Fruit fly (Drosophila melanogaster) whole organism, prepupa: ENCODE measurements around the gene Rtca.

ENCODE experiments used
- Blimp-1 ChIP-seq: fragments of 200-800 bp; sonication (Bioruptor generic); optimal IDR thresholded peaks from 3 replicates; lab custom pipeline; 2017; ENCODE audit warnings: missing biosample characterization, missing genetic modification characterization, mild to moderate bottlenecking, moderate library complexity, missing genetic modification reagents
- CG10631 ChIP-seq: fragments of 200-800 bp; sonication (Bioruptor generic); optimal IDR thresholded peaks from 2 replicates; lab custom pipeline; 2016; ENCODE audit warnings: missing biosample characterization, missing genetic modification characterization
- CG11294 ChIP-seq: fragments of 200-800 bp; sonication (Bioruptor generic); IDR thresholded peaks from 2 replicates; pipeline ENCODE4 v1.3.6; 2022; ENCODE audit warnings: missing biosample characterization, missing genetic modification characterization
- CG11762 ChIP-seq: fragments of 200-800 bp; sonication (Bioruptor generic); optimal IDR thresholded peaks from 3 replicates; lab custom pipeline; 2016; ENCODE audit warnings: missing biosample characterization, missing genetic modification characterization; ENCODE audit not compliant: insufficient read depth
- CG11902 ChIP-seq: fragments of 200-800 bp; sonication (Bioruptor generic); optimal IDR thresholded peaks from 3 replicates; lab custom pipeline; 2016; ENCODE audit warnings: missing biosample characterization, missing genetic modification characterization
- CG1621 ChIP-seq: fragments of 200-800 bp; sonication (Bioruptor generic); optimal IDR thresholded peaks from 3 replicates; lab custom pipeline; 2018; ENCODE audit warnings: missing biosample characterization, mild to moderate bottlenecking, missing genetic modification characterization
- CG16779 ChIP-seq: fragments of 200-800 bp; sonication (Bioruptor generic); optimal IDR thresholded peaks from 3 replicates; lab custom pipeline; 2017; ENCODE audit warnings: missing biosample characterization, mild to moderate bottlenecking, missing genetic modification characterization
- CG3032 ChIP-seq: fragments of 200-800 bp; optimal IDR thresholded peaks from 2 replicates; lab custom pipeline; 2019; ENCODE audit warnings: missing biosample characterization, mild to moderate bottlenecking, missing genetic modification characterization, moderate library complexity
- CG31627 ChIP-seq: fragments of 200-800 bp; sonication (Bioruptor generic); optimal IDR thresholded peaks from 3 replicates; lab custom pipeline; 2016; ENCODE audit warnings: missing biosample characterization, missing genetic modification characterization
- CG32006 ChIP-seq: fragments of 200-800 bp; sonication (Bioruptor generic); optimal IDR thresholded peaks from 3 replicates; lab custom pipeline; 2017; ENCODE audit warnings: missing biosample characterization, mild to moderate bottlenecking, missing genetic modification characterization
- CG3919 ChIP-seq: fragments of 200-800 bp; sonication (Bioruptor generic); optimal IDR thresholded peaks from 3 replicates; lab custom pipeline; 2016; ENCODE audit warnings: missing biosample characterization, missing genetic modification characterization
- CG4318 ChIP-seq: fragments of 200-800 bp; sonication (Bioruptor generic); optimal IDR thresholded peaks from 3 replicates; lab custom pipeline; 2017; ENCODE audit warnings: missing biosample characterization, mild to moderate bottlenecking, missing genetic modification characterization
- CG6163 ChIP-seq: fragments of 200-800 bp; sonication (Bioruptor generic); IDR thresholded peaks from 3 replicates; pipeline ENCODE4 v1.3.6; 2022; ENCODE audit warnings: missing biosample characterization, missing genetic modification characterization
- CG6808 ChIP-seq: fragments of 200-800 bp; sonication (Bioruptor generic); optimal IDR thresholded peaks from 3 replicates; lab custom pipeline; 2017; ENCODE audit warnings: missing biosample characterization, missing genetic modification characterization, mild to moderate bottlenecking, moderate library complexity, missing genetic modification reagents
- CG7368 ChIP-seq: fragments of 200-800 bp; sonication (Bioruptor generic); optimal IDR thresholded peaks from 3 replicates; lab custom pipeline; 2016; ENCODE audit warnings: missing biosample characterization, missing genetic modification characterization
- CG8632 ChIP-seq: fragments of 200-800 bp; sonication (Bioruptor generic); optimal IDR thresholded peaks from 3 replicates; lab custom pipeline; 2016; ENCODE audit warnings: missing biosample characterization, missing genetic modification characterization
- CG9139 ChIP-seq: fragments of 200-800 bp; sonication (Bioruptor generic); optimal IDR thresholded peaks from 3 replicates; lab custom pipeline; 2017; ENCODE audit warnings: missing biosample characterization, mild to moderate bottlenecking, missing genetic modification characterization
- Eip75B ChIP-seq: fragments of 200-800 bp; sonication (Bioruptor generic); optimal IDR thresholded peaks from 3 replicates; lab custom pipeline; 2016; ENCODE audit warnings: missing biosample characterization, missing genetic modification characterization
- Eip78C ChIP-seq: fragments of 200-800 bp; sonication (Bioruptor generic); peaks from one replicate; lab custom pipeline; 2016; ENCODE audit warnings: missing biosample characterization, missing genetic modification characterization
- Ets21C ChIP-seq: fragments of 200-800 bp; sonication (Bioruptor generic); optimal IDR thresholded peaks from 3 replicates; lab custom pipeline; 2016; ENCODE audit warnings: missing biosample characterization, missing genetic modification characterization
- Ets96B ChIP-seq: fragments of 200-800 bp; optimal IDR thresholded peaks from 2 replicates; lab custom pipeline; 2019; ENCODE audit warnings: missing biosample characterization, mild to moderate bottlenecking, missing genetic modification characterization, moderate library complexity
- Gug ChIP-seq: fragments of 200-800 bp; sonication (Bioruptor generic); IDR thresholded peaks from 2 replicates; pipeline ENCODE4 v1.3.6; 2022; ENCODE audit warnings: missing biosample characterization, missing genetic modification characterization
- Hr38 ChIP-seq: sonication (Bioruptor generic); optimal IDR thresholded peaks from 2 replicates; lab custom pipeline; 2016; ENCODE audit warnings: missing biosample characterization, missing genetic modification characterization
- Hr39 ChIP-seq: fragments of 200-800 bp; sonication (Bioruptor generic); optimal IDR thresholded peaks from 2 replicates; lab custom pipeline; 2016; ENCODE audit warnings: missing biosample characterization, missing genetic modification characterization
- Hr4 ChIP-seq: fragments of 200-800 bp; sonication (Bioruptor generic); optimal IDR thresholded peaks from 3 replicates; lab custom pipeline; 2016; ENCODE audit warnings: missing biosample characterization, missing genetic modification characterization
- Met ChIP-seq: fragments of 200-800 bp; sonication (Bioruptor generic); optimal IDR thresholded peaks from 3 replicates; lab custom pipeline; 2016; ENCODE audit warnings: missing biosample characterization, missing genetic modification characterization
- Smox ChIP-seq: fragments of 200-800 bp; sonication (Bioruptor generic); optimal IDR thresholded peaks from 3 replicates; lab custom pipeline; 2016; ENCODE audit warnings: missing biosample characterization, missing genetic modification characterization
- Sox102F ChIP-seq: fragments of 200-800 bp; sonication (Bioruptor generic); optimal IDR thresholded peaks from 2 replicates; lab custom pipeline; 2016; ENCODE audit warnings: missing biosample characterization, mild to moderate bottlenecking, missing genetic modification characterization
- Sox14 ChIP-seq: fragments of 200-800 bp; sonication (Bioruptor generic); optimal IDR thresholded peaks from 3 replicates; lab custom pipeline; 2016; ENCODE audit warnings: missing biosample characterization, missing genetic modification characterization
- Sox15 ChIP-seq: fragments of 200-800 bp; sonication (Bioruptor generic); optimal IDR thresholded peaks from 3 replicates; lab custom pipeline; 2016; ENCODE audit warnings: missing biosample characterization, missing genetic modification characterization
- acj6 ChIP-seq: fragments of 200-800 bp; sonication (Bioruptor generic); optimal IDR thresholded peaks from 3 replicates; lab custom pipeline; 2016; ENCODE audit warnings: missing biosample characterization, missing genetic modification characterization
- dac ChIP-seq: fragments of 200-800 bp; sonication (Bioruptor generic); optimal IDR thresholded peaks from 2 replicates; lab custom pipeline; 2017; ENCODE audit warnings: missing biosample characterization, mild to moderate bottlenecking, missing genetic modification characterization
- dsx ChIP-seq: fragments of 200-800 bp; optimal IDR thresholded peaks from 3 replicates; lab custom pipeline; 2019; ENCODE audit warnings: missing biosample characterization, mild to moderate bottlenecking, missing genetic modification characterization, moderate library complexity; ENCODE audit not compliant: poor library complexity, severe bottlenecking
- esn ChIP-seq: fragments of 200-800 bp; sonication (Bioruptor generic); optimal IDR thresholded peaks from 2 replicates; lab custom pipeline; 2016; ENCODE audit warnings: missing biosample characterization, mild to moderate bottlenecking, missing genetic modification characterization, moderate library complexity
- fd59A ChIP-seq: fragments of 200-800 bp; sonication (Bioruptor generic); optimal IDR thresholded peaks from 2 replicates; lab custom pipeline; 2017; ENCODE audit warnings: missing biosample characterization, mild to moderate bottlenecking, missing genetic modification characterization, missing genetic modification reagents
- fd85E ChIP-seq: fragments of 200-800 bp; sonication (Bioruptor generic); optimal IDR thresholded peaks from 3 replicates; lab custom pipeline; 2016; ENCODE audit warnings: missing biosample characterization, missing genetic modification characterization
- fkh ChIP-seq: fragments of 200-800 bp; sonication (Bioruptor generic); optimal IDR thresholded peaks from 3 replicates; lab custom pipeline; 2017; ENCODE audit warnings: missing biosample characterization, mild to moderate bottlenecking, missing genetic modification characterization, moderate library complexity
- lz ChIP-seq: fragments of 200-800 bp; sonication (Bioruptor generic); optimal IDR thresholded peaks from 3 replicates; lab custom pipeline; 2016; ENCODE audit warnings: missing biosample characterization, missing genetic modification characterization
- pdm3 ChIP-seq: fragments of 200-800 bp; sonication (Bioruptor generic); optimal IDR thresholded peaks from 3 replicates; lab custom pipeline; 2016; ENCODE audit warnings: missing biosample characterization, missing genetic modification characterization
- salr ChIP-seq, 2 experiments: fragments of 200-800 bp; sonication (Bioruptor generic); optimal IDR thresholded peaks; 3 replicates each; lab custom pipeline; 2016 to 2018; ENCODE audit warnings: missing biosample characterization in 2 of 2, missing genetic modification characterization in 2 of 2, mild to moderate bottlenecking in 1 of 2
- spab ChIP-seq: fragments of 200-800 bp; sonication (Bioruptor generic); optimal IDR thresholded peaks from 2 replicates; lab custom pipeline; 2017; ENCODE audit warnings: missing biosample characterization, mild to moderate bottlenecking, missing genetic modification characterization, missing genetic modification reagents
- ss ChIP-seq, 2 experiments: fragments of 200-800 bp; sonication (Bioruptor generic); optimal IDR thresholded peaks; 2 replicates in 1 of 2; 3 replicates in 1 of 2; lab custom pipeline; 2017 to 2018; ENCODE audit warnings: mild to moderate bottlenecking in 2 of 2, missing biosample characterization in 2 of 2, missing genetic modification characterization in 2 of 2, moderate library complexity in 1 of 2
- svp ChIP-seq: fragments of 200-800 bp; sonication (Bioruptor generic); peaks from one replicate; lab custom pipeline; 2016; ENCODE audit warnings: missing biosample characterization, missing genetic modification characterization
- vri ChIP-seq: fragments of 200-800 bp; sonication (Bioruptor generic); optimal IDR thresholded peaks from 3 replicates; lab custom pipeline; 2016; ENCODE audit warnings: missing biosample characterization, mild to moderate bottlenecking, missing genetic modification characterization

The Rtca gene

dm6 chrX:2041312-2041918 is 30.8 kb upstream of the Rtca start, which contains the start of gene CG4313 (continued):
- TF ChIP-seq esn (peak; percentile 81), Sox15 (GFP tag; lab: Kevin White, UChicago) (peak; percentile 65), Eip78C (GFP tag; lab: Kevin White, UChicago) (peak; percentile 88), Blimp-1 (GFP tag; lab: Kevin White, UChicago) (no peak), spab (peak; percentile 37), Gug (GFP tag; lab: Robert Waterston, UW) (0 out of 2 replicates have a peak, but pooled peaks have one; percentile 26), dac (GFP tag; lab: Kevin White, UChicago) (peak; percentile 3), vri (GFP tag; lab: Kevin White, UChicago) (peak; percentile 68), fd59A (GFP tag; lab: Kevin White, UChicago) (peak; percentile 43), CG11294 (GFP tag; lab: Robert Waterston, UW) (no peak; the same call in 1 of the 2 replicates), CG7368 (GFP tag; lab: Kevin White, UChicago) (peak; percentile 38), Hr39 (GFP tag; lab: Kevin White, UChicago) (peak; percentile 75), Ets21C (GFP tag; lab: Kevin White, UChicago) (peak; percentile 72), CG9139 (peak; percentile 43), pdm3 (GFP tag; lab: Kevin White, UChicago) (peak; percentile 76), CG10631 (GFP tag; lab: Kevin White, UChicago) (peak; percentile 70), CG6808 (GFP tag; lab: Kevin White, UChicago) (peak; percentile 64), Hr4 (GFP tag; lab: Kevin White, UChicago) (peak; percentile 64), fd85E (GFP tag; lab: Kevin White, UChicago) (no peak), CG11762 (GFP tag; lab: Kevin White, UChicago) (peak; percentile 26), Ets96B (tag; lab: Kevin White, UChicago) (peak; percentile 43), CG3032 (peak; percentile 69), CG11902 (GFP tag; lab: Kevin White, UChicago) (peak; percentile 41), Hr38 (GFP tag; lab: Kevin White, UChicago) (no peak), salr (GFP tag; optimal IDR thresholded peaks at IDR 0.05; lab: Kevin White, UChicago) (peak; percentile 5 to 40), Sox14 (GFP tag; lab: Kevin White, UChicago) (peak; percentile 82), Eip75B (GFP tag; lab: Kevin White, UChicago) (peak; percentile 70), CG32006 (GFP tag; lab: Kevin White, UChicago) (peak; percentile 65)

- TF ChIP-seq CG3032 = peak; percentile 37
- peak; percentile 32 for TF ChIP-seq lz (GFP tag; lab: Kevin White, UChicago)
- TF ChIP-seq pdm3 (GFP tag; lab: Kevin White, UChicago) = peak; percentile 44
- TF ChIP-seq CG8632 (GFP tag; lab: Kevin White, UChicago) = no peak
- no peak for TF ChIP-seq fd59A (GFP tag; lab: Kevin White, UChicago)
- peak; percentile 11 for TF ChIP-seq fkh
- peak; percentile 78 for TF ChIP-seq Eip78C (GFP tag; lab: Kevin White, UChicago)
- peak; percentile 64 for TF ChIP-seq Sox14 (GFP tag; lab: Kevin White, UChicago)
- peak; percentile 8 for TF ChIP-seq CG1621 (tag; lab: Kevin White, UChicago)
- peak; percentile 80 for TF ChIP-seq svp (GFP tag; lab: Kevin White, UChicago)
- TF ChIP-seq Hr39 (GFP tag; lab: Kevin White, UChicago) = peak; percentile 8
- peak; percentile 40 for TF ChIP-seq CG31627 (GFP tag; lab: Kevin White, UChicago)
- TF ChIP-seq esn = peak; percentile 43
- no peak for TF ChIP-seq Eip75B (GFP tag; lab: Kevin White, UChicago)
- TF ChIP-seq ss (GFP tag; optimal IDR thresholded peaks at IDR 0.05; lab: Kevin White, UChicago) = peak; percentile 11 to 63
- TF ChIP-seq CG32006 (GFP tag; lab: Kevin White, UChicago) = peak; percentile 24
- peak; percentile 25 for TF ChIP-seq CG3919 (GFP tag; lab: Kevin White, UChicago)
- TF ChIP-seq dsx (GFP tag; lab: Kevin White, UChicago) = peak; percentile 96
- peak; percentile 26 for TF ChIP-seq CG4318 (GFP tag; lab: Kevin White, UChicago)
- peak; percentile 45 for TF ChIP-seq Smox (GFP tag; lab: Kevin White, UChicago)
- TF ChIP-seq Met (GFP tag; lab: Kevin White, UChicago) = peak; percentile 42
- no peak for TF ChIP-seq salr (GFP tag; optimal IDR thresholded peaks at IDR 0.05; lab: Kevin White, UChicago)
- TF ChIP-seq CG6163 (GFP tag; lab: Robert Waterston, UW) = peak; percentile 43; the same call in 1 of the 3 replicates
- peak; percentile 4 for TF ChIP-seq fd85E (GFP tag; lab: Kevin White, UChicago)
- TF ChIP-seq Hr4 (GFP tag; lab: Kevin White, UChicago) = peak; percentile 46
- TF ChIP-seq Sox102F = peak; percentile 50
- peak; percentile 12 for TF ChIP-seq acj6
- TF ChIP-seq CG16779 (tag; lab: Kevin White, UChicago) = peak; percentile 44
- TF ChIP-seq Ets21C (GFP tag; lab: Kevin White, UChicago) = no peak
These were observed 30.0 kb upstream of the Rtca start, which contains the start of the genes Actn and usp for dm6 chrX:2041981-2042847. TSS of gene Actn (minus strand) at chrX:2042311. TSS of gene usp (minus strand) at chrX:2042311.
